Fruit fly (Drosophila melanogaster) whole organism, prepupa: Measurements from ENCODE around the gene Acp36DE.

Experiments used
- Blimp-1 ChIP-seq: fragments of 200-800 bp; sonication (Bioruptor generic); optimal IDR thresholded peaks from 3 replicates; lab custom pipeline; 2017; ENCODE audit warnings: missing biosample characterization, missing genetic modification characterization, mild to moderate bottlenecking, moderate library complexity, missing genetic modification reagents
- CG10631 ChIP-seq: fragments of 200-800 bp; sonication (Bioruptor generic); optimal IDR thresholded peaks from 2 replicates; lab custom pipeline; 2016; ENCODE audit warnings: missing biosample characterization, missing genetic modification characterization
- CG11902 ChIP-seq: fragments of 200-800 bp; sonication (Bioruptor generic); optimal IDR thresholded peaks from 3 replicates; lab custom pipeline; 2016; ENCODE audit warnings: missing biosample characterization, missing genetic modification characterization
- CG15336 ChIP-seq: fragments of 200-800 bp; sonication (Bioruptor generic); IDR thresholded peaks from 2 replicates; pipeline ENCODE4 v1.3.6; 2022; ENCODE audit warnings: missing biosample characterization, missing genetic modification characterization
- CG32006 ChIP-seq: fragments of 200-800 bp; sonication (Bioruptor generic); optimal IDR thresholded peaks from 3 replicates; lab custom pipeline; 2017; ENCODE audit warnings: missing biosample characterization, mild to moderate bottlenecking, missing genetic modification characterization
- CG34406 ChIP-seq: fragments of 200-800 bp; sonication (Bioruptor generic); optimal IDR thresholded peaks from 3 replicates; lab custom pipeline; 2016; ENCODE audit warnings: missing biosample characterization, missing genetic modification characterization
- CG3919 ChIP-seq: fragments of 200-800 bp; sonication (Bioruptor generic); optimal IDR thresholded peaks from 3 replicates; lab custom pipeline; 2016; ENCODE audit warnings: missing biosample characterization, missing genetic modification characterization
- CG8319 ChIP-seq: fragments of 200-800 bp; sonication (Bioruptor generic); optimal IDR thresholded peaks from 3 replicates; lab custom pipeline; 2016; ENCODE audit warnings: missing biosample characterization, missing genetic modification characterization
- CG8632 ChIP-seq: fragments of 200-800 bp; sonication (Bioruptor generic); optimal IDR thresholded peaks from 3 replicates; lab custom pipeline; 2016; ENCODE audit warnings: missing biosample characterization, missing genetic modification characterization
- CG9139 ChIP-seq: fragments of 200-800 bp; sonication (Bioruptor generic); optimal IDR thresholded peaks from 3 replicates; lab custom pipeline; 2017; ENCODE audit warnings: missing biosample characterization, mild to moderate bottlenecking, missing genetic modification characterization
- Eip75B ChIP-seq: fragments of 200-800 bp; sonication (Bioruptor generic); optimal IDR thresholded peaks from 3 replicates; lab custom pipeline; 2016; ENCODE audit warnings: missing biosample characterization, missing genetic modification characterization
- Eip78C ChIP-seq: fragments of 200-800 bp; sonication (Bioruptor generic); peaks from one replicate; lab custom pipeline; 2016; ENCODE audit warnings: missing biosample characterization, missing genetic modification characterization
- Eip93F ChIP-seq: fragments of 200-800 bp; sonication (Bioruptor generic); optimal IDR thresholded peaks from 2 replicates; lab custom pipeline; 2016; ENCODE audit warnings: missing biosample characterization, mild to moderate bottlenecking, missing genetic modification characterization
- Ets96B ChIP-seq: fragments of 200-800 bp; optimal IDR thresholded peaks from 2 replicates; lab custom pipeline; 2019; ENCODE audit warnings: missing biosample characterization, mild to moderate bottlenecking, missing genetic modification characterization, moderate library complexity
- Hr38 ChIP-seq: sonication (Bioruptor generic); optimal IDR thresholded peaks from 2 replicates; lab custom pipeline; 2016; ENCODE audit warnings: missing biosample characterization, missing genetic modification characterization
- Hr39 ChIP-seq: fragments of 200-800 bp; sonication (Bioruptor generic); optimal IDR thresholded peaks from 2 replicates; lab custom pipeline; 2016; ENCODE audit warnings: missing biosample characterization, missing genetic modification characterization
- Hr4 ChIP-seq: fragments of 200-800 bp; sonication (Bioruptor generic); optimal IDR thresholded peaks from 3 replicates; lab custom pipeline; 2016; ENCODE audit warnings: missing biosample characterization, missing genetic modification characterization
- Lpt ChIP-seq: fragments of 200-800 bp; sonication (Bioruptor generic); optimal IDR thresholded peaks from 3 replicates; lab custom pipeline; 2016; ENCODE audit warnings: missing biosample characterization, missing genetic modification characterization
- Met ChIP-seq: fragments of 200-800 bp; sonication (Bioruptor generic); optimal IDR thresholded peaks from 3 replicates; lab custom pipeline; 2016; ENCODE audit warnings: missing biosample characterization, missing genetic modification characterization
- Sox102F ChIP-seq: fragments of 200-800 bp; sonication (Bioruptor generic); optimal IDR thresholded peaks from 2 replicates; lab custom pipeline; 2016; ENCODE audit warnings: missing biosample characterization, mild to moderate bottlenecking, missing genetic modification characterization
- Sox15 ChIP-seq: fragments of 200-800 bp; sonication (Bioruptor generic); optimal IDR thresholded peaks from 3 replicates; lab custom pipeline; 2016; ENCODE audit warnings: missing biosample characterization, missing genetic modification characterization
- acj6 ChIP-seq: fragments of 200-800 bp; sonication (Bioruptor generic); optimal IDR thresholded peaks from 3 replicates; lab custom pipeline; 2016; ENCODE audit warnings: missing biosample characterization, missing genetic modification characterization
- cyc ChIP-seq: fragments of 200-800 bp; sonication (Bioruptor generic); optimal IDR thresholded peaks from 3 replicates; lab custom pipeline; 2016; ENCODE audit warnings: missing biosample characterization, missing genetic modification characterization
- dac ChIP-seq: fragments of 200-800 bp; sonication (Bioruptor generic); optimal IDR thresholded peaks from 2 replicates; lab custom pipeline; 2017; ENCODE audit warnings: missing biosample characterization, mild to moderate bottlenecking, missing genetic modification characterization
- dsx ChIP-seq: fragments of 200-800 bp; optimal IDR thresholded peaks from 3 replicates; lab custom pipeline; 2019; ENCODE audit warnings: missing biosample characterization, mild to moderate bottlenecking, missing genetic modification characterization, moderate library complexity; ENCODE audit not compliant: poor library complexity, severe bottlenecking
- eg ChIP-seq: fragments of 200-800 bp; sonication (Bioruptor generic); IDR thresholded peaks from 3 replicates; pipeline ENCODE4 v1.3.6; 2022; ENCODE audit warnings: missing biosample characterization, missing genetic modification characterization
- esn ChIP-seq: fragments of 200-800 bp; sonication (Bioruptor generic); optimal IDR thresholded peaks from 2 replicates; lab custom pipeline; 2016; ENCODE audit warnings: missing biosample characterization, mild to moderate bottlenecking, missing genetic modification characterization, moderate library complexity
- net ChIP-seq: fragments of 200-800 bp; sonication (Bioruptor generic); optimal IDR thresholded peaks from 3 replicates; lab custom pipeline; 2016; ENCODE audit warnings: missing biosample characterization, missing genetic modification characterization
- pdm3 ChIP-seq: fragments of 200-800 bp; sonication (Bioruptor generic); optimal IDR thresholded peaks from 3 replicates; lab custom pipeline; 2016; ENCODE audit warnings: missing biosample characterization, missing genetic modification characterization
- topi ChIP-seq: fragments of 200-800 bp; sonication (Bioruptor generic); optimal IDR thresholded peaks from 3 replicates; lab custom pipeline; 2016; ENCODE audit warnings: missing biosample characterization, missing genetic modification characterization
- vri ChIP-seq: fragments of 200-800 bp; sonication (Bioruptor generic); optimal IDR thresholded peaks from 3 replicates; lab custom pipeline; 2016; ENCODE audit warnings: missing biosample characterization, mild to moderate bottlenecking, missing genetic modification characterization

Acp36DE gene

DNA sequence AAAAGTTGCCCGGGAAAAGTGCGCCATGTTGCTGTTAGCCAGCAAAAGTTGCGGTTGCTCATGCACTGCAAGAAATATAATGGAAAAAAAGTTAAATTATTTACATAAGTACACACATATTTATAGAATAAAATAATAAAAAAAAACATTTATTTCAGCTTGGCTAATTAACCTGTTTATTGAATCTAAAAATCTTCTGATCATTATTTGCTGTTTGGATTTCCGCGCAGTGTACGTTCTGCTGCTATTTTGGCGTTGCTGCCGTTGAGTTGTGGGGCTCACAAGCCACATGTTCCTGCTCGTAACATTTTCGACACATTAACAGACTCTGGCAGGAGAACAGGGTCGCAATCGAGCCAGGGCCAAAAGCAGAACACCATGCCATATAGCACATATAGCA lies 48.3 kb downstream of the Acp36DE start (continued):
- TF ChIP-seq Eip75B (GFP tag; lab: Kevin White, UChicago) (peak; percentile 65), dsx (peak; percentile 57), Ets96B (tag; lab: Kevin White, UChicago) (peak; percentile 82), vri (GFP tag; lab: Kevin White, UChicago) (peak; percentile 77), Hr38 (GFP tag; lab: Kevin White, UChicago) (no peak), Sox15 (peak; percentile 26), Hr39 (GFP tag; lab: Kevin White, UChicago) (peak; percentile 51), topi (GFP tag; lab: Kevin White, UChicago) (peak; percentile 61), CG10631 (GFP tag; lab: Kevin White, UChicago) (peak; percentile 79), cyc (GFP tag; lab: Kevin White, UChicago) (peak; percentile 57), CG11902 (GFP tag; lab: Kevin White, UChicago) (peak; percentile 35), CG8319 (peak; percentile 60), CG8632 (GFP tag; lab: Kevin White, UChicago) (peak; percentile 76), CG3919 (GFP tag; lab: Kevin White, UChicago) (peak; percentile 82), Sox102F (peak; percentile 83), CG34406 (GFP tag; lab: Kevin White, UChicago) (peak; percentile 79), pdm3 (GFP tag; lab: Kevin White, UChicago) (peak; percentile 79), esn (peak; percentile 88), Eip93F (GFP tag; lab: Kevin White, UChicago) (peak; percentile 34), Lpt (GFP tag; lab: Kevin White, UChicago) (peak; percentile 62), Hr4 (GFP tag; lab: Kevin White, UChicago) (peak; percentile 54), dac (GFP tag; lab: Kevin White, UChicago) (peak; percentile 59), net (GFP tag; lab: Kevin White, UChicago) (peak; percentile 72), eg (peak; percentile 86), acj6 (peak; percentile 87), CG32006 (GFP tag; lab: Kevin White, UChicago) (peak; percentile 86), CG9139 (GFP tag; lab: Kevin White, UChicago) (peak; percentile 35), CG15336 (peak; percentile 88), Blimp-1 (GFP tag; lab: Kevin White, UChicago) (peak; percentile 59)

DNA sequence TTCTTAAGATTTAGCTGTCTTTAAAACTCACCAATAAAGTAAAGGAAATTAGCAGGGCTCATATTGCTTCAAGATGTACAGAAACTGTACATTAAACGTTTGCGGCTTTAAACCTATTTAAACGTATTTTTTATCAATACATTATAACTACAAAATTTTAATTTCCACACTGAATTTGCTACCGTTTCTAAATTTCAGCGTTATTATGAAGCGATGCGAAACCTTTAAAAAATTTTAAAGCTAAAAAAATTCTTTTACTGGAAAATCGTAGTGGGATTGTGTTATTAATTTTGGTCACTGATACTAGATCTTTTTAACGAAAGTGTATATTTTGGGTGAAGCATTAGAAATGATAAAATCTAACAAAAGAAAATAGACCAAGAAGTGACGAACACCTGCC lies 49.5 kb downstream of the Acp36DE start, which contains the start of gene CG43354:
Gene CG43354, minus strand, starts transcription at position 101 of the 400 bp plus-strand sequence.
- no peak for TF ChIP-seq CG9139 (GFP tag; lab: Kevin White, UChicago)
- peak; percentile 12 for TF ChIP-seq Eip78C (GFP tag; lab: Kevin White, UChicago)
- TF ChIP-seq Met (GFP tag; lab: Kevin White, UChicago) = no peak

DNA sequence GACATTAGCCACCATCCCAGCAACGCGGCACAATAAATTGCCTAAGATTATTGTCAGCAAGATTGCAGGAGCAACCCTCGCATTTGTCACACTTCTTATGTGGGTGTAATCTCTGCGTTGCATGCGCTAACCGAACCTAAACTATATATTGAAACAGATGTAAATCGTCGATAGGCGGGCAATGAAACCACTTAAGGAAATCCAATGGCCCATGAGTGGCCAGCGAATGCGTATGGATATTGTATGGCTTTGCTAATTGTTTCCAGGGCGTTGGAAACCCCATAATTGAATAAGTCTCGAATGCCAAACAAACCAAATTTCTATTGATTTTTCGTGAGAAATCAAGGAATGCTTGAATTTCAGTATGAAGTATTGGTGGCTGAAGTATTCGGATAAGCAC lies 50.2 kb downstream of the Acp36DE start:
- TF ChIP-seq Ets96B (tag; lab: Kevin White, UChicago) = no peak
- TF ChIP-seq, all 60 proteins: peak for 0

DNA sequence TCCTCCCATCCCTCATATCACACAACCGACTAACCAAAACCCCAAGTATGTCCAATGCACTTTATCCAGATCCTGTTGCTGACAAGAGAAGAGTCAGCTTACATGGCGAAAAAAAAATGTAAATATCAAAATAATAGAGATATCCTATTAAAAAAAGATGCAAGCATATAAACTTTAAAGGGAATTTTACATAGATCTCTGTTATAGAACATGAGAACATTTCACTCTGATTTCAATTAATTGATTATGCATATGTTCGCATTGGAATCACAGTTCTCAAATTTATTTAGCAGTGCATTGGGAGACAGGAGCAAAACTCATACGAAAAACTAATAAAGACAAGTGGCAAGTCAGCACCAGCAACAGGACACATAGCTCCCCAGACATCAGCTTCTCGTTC lies 51.0 kb downstream of the Acp36DE start:
- peak; percentile 61 for TF ChIP-seq Eip78C (GFP tag; lab: Kevin White, UChicago)
- no peak for TF ChIP-seq CG8319
